Fruit fly (Drosophila melanogaster) whole organism, prepupa: ENCODE data around the gene CkIIbeta.

Experiments used
- Blimp-1 ChIP-seq: fragments of 200-800 bp; sonication (Bioruptor generic); optimal IDR thresholded peaks from 3 replicates; lab custom pipeline; 2017; ENCODE audit warnings: missing biosample characterization, missing genetic modification characterization, mild to moderate bottlenecking, moderate library complexity, missing genetic modification reagents
- CG10669 ChIP-seq: fragments of 200-800 bp; sonication (Bioruptor generic); optimal IDR thresholded peaks from 3 replicates; lab custom pipeline; 2018; ENCODE audit warnings: missing biosample characterization, mild to moderate bottlenecking, missing genetic modification characterization, moderate library complexity
- CG11294 ChIP-seq: fragments of 200-800 bp; sonication (Bioruptor generic); IDR thresholded peaks from 2 replicates; pipeline ENCODE4 v1.3.6; 2022; ENCODE audit warnings: missing biosample characterization, missing genetic modification characterization
- CG11762 ChIP-seq: fragments of 200-800 bp; sonication (Bioruptor generic); optimal IDR thresholded peaks from 3 replicates; lab custom pipeline; 2016; ENCODE audit warnings: missing biosample characterization, missing genetic modification characterization; ENCODE audit not compliant: insufficient read depth
- CG11902 ChIP-seq: fragments of 200-800 bp; sonication (Bioruptor generic); optimal IDR thresholded peaks from 3 replicates; lab custom pipeline; 2016; ENCODE audit warnings: missing biosample characterization, missing genetic modification characterization
- CG15336 ChIP-seq: fragments of 200-800 bp; sonication (Bioruptor generic); IDR thresholded peaks from 2 replicates; pipeline ENCODE4 v1.3.6; 2022; ENCODE audit warnings: missing biosample characterization, missing genetic modification characterization
- CG1621 ChIP-seq: fragments of 200-800 bp; sonication (Bioruptor generic); optimal IDR thresholded peaks from 3 replicates; lab custom pipeline; 2018; ENCODE audit warnings: missing biosample characterization, mild to moderate bottlenecking, missing genetic modification characterization
- CG16779 ChIP-seq: fragments of 200-800 bp; sonication (Bioruptor generic); optimal IDR thresholded peaks from 3 replicates; lab custom pipeline; 2017; ENCODE audit warnings: missing biosample characterization, mild to moderate bottlenecking, missing genetic modification characterization
- CG3032 ChIP-seq: fragments of 200-800 bp; optimal IDR thresholded peaks from 2 replicates; lab custom pipeline; 2019; ENCODE audit warnings: missing biosample characterization, mild to moderate bottlenecking, missing genetic modification characterization, moderate library complexity
- CG31627 ChIP-seq: fragments of 200-800 bp; sonication (Bioruptor generic); optimal IDR thresholded peaks from 3 replicates; lab custom pipeline; 2016; ENCODE audit warnings: missing biosample characterization, missing genetic modification characterization
- CG32006 ChIP-seq: fragments of 200-800 bp; sonication (Bioruptor generic); optimal IDR thresholded peaks from 3 replicates; lab custom pipeline; 2017; ENCODE audit warnings: missing biosample characterization, mild to moderate bottlenecking, missing genetic modification characterization
- CG34406 ChIP-seq: fragments of 200-800 bp; sonication (Bioruptor generic); optimal IDR thresholded peaks from 3 replicates; lab custom pipeline; 2016; ENCODE audit warnings: missing biosample characterization, missing genetic modification characterization
- CG3919 ChIP-seq: fragments of 200-800 bp; sonication (Bioruptor generic); optimal IDR thresholded peaks from 3 replicates; lab custom pipeline; 2016; ENCODE audit warnings: missing biosample characterization, missing genetic modification characterization
- CG4318 ChIP-seq: fragments of 200-800 bp; sonication (Bioruptor generic); optimal IDR thresholded peaks from 3 replicates; lab custom pipeline; 2017; ENCODE audit warnings: missing biosample characterization, mild to moderate bottlenecking, missing genetic modification characterization
- CG6792 ChIP-seq: fragments of 200-800 bp; sonication (Bioruptor generic); optimal IDR thresholded peaks from 3 replicates; lab custom pipeline; 2016; ENCODE audit warnings: missing biosample characterization, missing genetic modification characterization
- CG6854 ChIP-seq: fragments of 200-800 bp; sonication (Bioruptor generic); optimal IDR thresholded peaks from 2 replicates; lab custom pipeline; 2017; ENCODE audit warnings: missing biosample characterization, mild to moderate bottlenecking, missing genetic modification characterization
- CG8632 ChIP-seq: fragments of 200-800 bp; sonication (Bioruptor generic); optimal IDR thresholded peaks from 3 replicates; lab custom pipeline; 2016; ENCODE audit warnings: missing biosample characterization, missing genetic modification characterization
- Eip78C ChIP-seq: fragments of 200-800 bp; sonication (Bioruptor generic); peaks from one replicate; lab custom pipeline; 2016; ENCODE audit warnings: missing biosample characterization, missing genetic modification characterization
- Eip93F ChIP-seq: fragments of 200-800 bp; sonication (Bioruptor generic); optimal IDR thresholded peaks from 2 replicates; lab custom pipeline; 2016; ENCODE audit warnings: missing biosample characterization, mild to moderate bottlenecking, missing genetic modification characterization
- Ets21C ChIP-seq: fragments of 200-800 bp; sonication (Bioruptor generic); optimal IDR thresholded peaks from 3 replicates; lab custom pipeline; 2016; ENCODE audit warnings: missing biosample characterization, missing genetic modification characterization
- Gug ChIP-seq: fragments of 200-800 bp; sonication (Bioruptor generic); IDR thresholded peaks from 2 replicates; pipeline ENCODE4 v1.3.6; 2022; ENCODE audit warnings: missing biosample characterization, missing genetic modification characterization
- Hr38 ChIP-seq: sonication (Bioruptor generic); optimal IDR thresholded peaks from 2 replicates; lab custom pipeline; 2016; ENCODE audit warnings: missing biosample characterization, missing genetic modification characterization
- Hr39 ChIP-seq: fragments of 200-800 bp; sonication (Bioruptor generic); optimal IDR thresholded peaks from 2 replicates; lab custom pipeline; 2016; ENCODE audit warnings: missing biosample characterization, missing genetic modification characterization
- Hr4 ChIP-seq: fragments of 200-800 bp; sonication (Bioruptor generic); optimal IDR thresholded peaks from 3 replicates; lab custom pipeline; 2016; ENCODE audit warnings: missing biosample characterization, missing genetic modification characterization
- Lpt ChIP-seq: fragments of 200-800 bp; sonication (Bioruptor generic); optimal IDR thresholded peaks from 3 replicates; lab custom pipeline; 2016; ENCODE audit warnings: missing biosample characterization, missing genetic modification characterization
- Met ChIP-seq: fragments of 200-800 bp; sonication (Bioruptor generic); optimal IDR thresholded peaks from 3 replicates; lab custom pipeline; 2016; ENCODE audit warnings: missing biosample characterization, missing genetic modification characterization
- OdsH ChIP-seq: fragments of 200-800 bp; sonication (Bioruptor generic); optimal IDR thresholded peaks from 3 replicates; lab custom pipeline; 2016; ENCODE audit warnings: missing biosample characterization, missing genetic modification characterization
- Smox ChIP-seq: fragments of 200-800 bp; sonication (Bioruptor generic); optimal IDR thresholded peaks from 3 replicates; lab custom pipeline; 2016; ENCODE audit warnings: missing biosample characterization, missing genetic modification characterization
- Sox102F ChIP-seq: fragments of 200-800 bp; sonication (Bioruptor generic); optimal IDR thresholded peaks from 2 replicates; lab custom pipeline; 2016; ENCODE audit warnings: missing biosample characterization, mild to moderate bottlenecking, missing genetic modification characterization
- Sox14 ChIP-seq: fragments of 200-800 bp; sonication (Bioruptor generic); optimal IDR thresholded peaks from 3 replicates; lab custom pipeline; 2016; ENCODE audit warnings: missing biosample characterization, missing genetic modification characterization
- Sox15 ChIP-seq: fragments of 200-800 bp; sonication (Bioruptor generic); optimal IDR thresholded peaks from 3 replicates; lab custom pipeline; 2016; ENCODE audit warnings: missing biosample characterization, missing genetic modification characterization
- achi ChIP-seq: fragments of 200-800 bp; sonication (Bioruptor generic); optimal IDR thresholded peaks from 3 replicates; lab custom pipeline; 2016; ENCODE audit warnings: missing biosample characterization, missing genetic modification characterization
- acj6 ChIP-seq: fragments of 200-800 bp; sonication (Bioruptor generic); optimal IDR thresholded peaks from 3 replicates; lab custom pipeline; 2016; ENCODE audit warnings: missing biosample characterization, missing genetic modification characterization
- dsx ChIP-seq: fragments of 200-800 bp; optimal IDR thresholded peaks from 3 replicates; lab custom pipeline; 2019; ENCODE audit warnings: missing biosample characterization, mild to moderate bottlenecking, missing genetic modification characterization, moderate library complexity; ENCODE audit not compliant: poor library complexity, severe bottlenecking
- eg ChIP-seq: fragments of 200-800 bp; sonication (Bioruptor generic); IDR thresholded peaks from 3 replicates; pipeline ENCODE4 v1.3.6; 2022; ENCODE audit warnings: missing biosample characterization, missing genetic modification characterization
- esn ChIP-seq: fragments of 200-800 bp; sonication (Bioruptor generic); optimal IDR thresholded peaks from 2 replicates; lab custom pipeline; 2016; ENCODE audit warnings: missing biosample characterization, mild to moderate bottlenecking, missing genetic modification characterization, moderate library complexity
- fd59A ChIP-seq: fragments of 200-800 bp; sonication (Bioruptor generic); optimal IDR thresholded peaks from 2 replicates; lab custom pipeline; 2017; ENCODE audit warnings: missing biosample characterization, mild to moderate bottlenecking, missing genetic modification characterization, missing genetic modification reagents
- net ChIP-seq: fragments of 200-800 bp; sonication (Bioruptor generic); optimal IDR thresholded peaks from 3 replicates; lab custom pipeline; 2016; ENCODE audit warnings: missing biosample characterization, missing genetic modification characterization
- pdm3 ChIP-seq: fragments of 200-800 bp; sonication (Bioruptor generic); optimal IDR thresholded peaks from 3 replicates; lab custom pipeline; 2016; ENCODE audit warnings: missing biosample characterization, missing genetic modification characterization
- salr ChIP-seq, 2 experiments: fragments of 200-800 bp; sonication (Bioruptor generic); optimal IDR thresholded peaks; 3 replicates each; lab custom pipeline; 2016 to 2018; ENCODE audit warnings: missing biosample characterization in 2 of 2, missing genetic modification characterization in 2 of 2, mild to moderate bottlenecking in 1 of 2
- spab ChIP-seq: fragments of 200-800 bp; sonication (Bioruptor generic); optimal IDR thresholded peaks from 2 replicates; lab custom pipeline; 2017; ENCODE audit warnings: missing biosample characterization, mild to moderate bottlenecking, missing genetic modification characterization, missing genetic modification reagents
- ss ChIP-seq, 2 experiments: fragments of 200-800 bp; sonication (Bioruptor generic); optimal IDR thresholded peaks; 2 replicates in 1 of 2; 3 replicates in 1 of 2; lab custom pipeline; 2017 to 2018; ENCODE audit warnings: mild to moderate bottlenecking in 2 of 2, missing biosample characterization in 2 of 2, missing genetic modification characterization in 2 of 2, moderate library complexity in 1 of 2
- vri ChIP-seq: fragments of 200-800 bp; sonication (Bioruptor generic); optimal IDR thresholded peaks from 3 replicates; lab custom pipeline; 2016; ENCODE audit warnings: missing biosample characterization, mild to moderate bottlenecking, missing genetic modification characterization

The CkIIbeta gene

dm6 chrX:11775987-11776587, 16.2 kb upstream of the CkIIbeta start (continued):
- peak; percentile 94 for TF ChIP-seq CG15336 (GFP tag; lab: Robert Waterston, UW)
- peak; percentile 95 for TF ChIP-seq Smox (GFP tag; lab: Kevin White, UChicago)
- peak; percentile 93 for TF ChIP-seq CG11902
- peak; percentile 88 for TF ChIP-seq Hr4 (GFP tag; lab: Kevin White, UChicago)
- TF ChIP-seq Lpt (GFP tag; lab: Kevin White, UChicago), result peak; percentile 93
- TF ChIP-seq acj6 (GFP tag; lab: Kevin White, UChicago), result peak; percentile 94
- TF ChIP-seq net (GFP tag; lab: Kevin White, UChicago), result peak; percentile 91
- TF ChIP-seq achi (GFP tag; lab: Kevin White, UChicago), result peak; percentile 94
- TF ChIP-seq CG6792 (GFP tag; lab: Kevin White, UChicago), result peak; percentile 97
- TF ChIP-seq Hr38 (GFP tag; lab: Kevin White, UChicago), result no peak
- peak; percentile 90 for TF ChIP-seq Blimp-1 (GFP tag; lab: Kevin White, UChicago)
- peak; percentile 96 for TF ChIP-seq Hr39 (GFP tag; lab: Kevin White, UChicago)
- peak; percentile 92 for TF ChIP-seq eg (GFP tag; lab: Robert Waterston, UW)
- TF ChIP-seq Sox15 (GFP tag; lab: Kevin White, UChicago), result peak; percentile 93
- TF ChIP-seq Sox102F (GFP tag; lab: Kevin White, UChicago), result peak; percentile 95
- peak; percentile 94 for TF ChIP-seq CG3032 (tag; lab: Kevin White, UChicago)
- TF ChIP-seq CG3919 (GFP tag; lab: Kevin White, UChicago), result peak; percentile 96
- peak; percentile 84 for TF ChIP-seq vri (GFP tag; lab: Kevin White, UChicago)
- TF ChIP-seq CG11294 (GFP tag; lab: Robert Waterston, UW), result peak; percentile 70

- TF ChIP-seq Eip78C (GFP tag; lab: Kevin White, UChicago) (peak; percentile 34), spab (GFP tag; lab: Kevin White, UChicago) (no peak), CG3919 (GFP tag; lab: Kevin White, UChicago) (peak; percentile 51)
Measured at dm6 chrX:11778734-11779220, 13.6 kb upstream of the CkIIbeta start, which contains the start of gene dy. dy (minus strand) TSS chrX:11778784.

- TF ChIP-seq CG6792 (GFP tag; lab: Kevin White, UChicago) (no peak), CG31627 (no peak), OdsH (GFP tag; lab: Kevin White, UChicago) (no peak), Eip93F (no peak), CG4318 (GFP tag; lab: Kevin White, UChicago) (no peak), Sox15 (GFP tag; lab: Kevin White, UChicago) (no peak), net (GFP tag; lab: Kevin White, UChicago) (no peak), Smox (GFP tag; lab: Kevin White, UChicago) (no peak), CG3919 (GFP tag; lab: Kevin White, UChicago) (no peak), dsx (peak; percentile 23), CG3032 (tag; lab: Kevin White, UChicago) (no peak), CG32006 (GFP tag; lab: Kevin White, UChicago) (peak; percentile 4), esn (GFP tag; lab: Kevin White, UChicago) (no peak), acj6 (GFP tag; lab: Kevin White, UChicago) (no peak), Sox102F (GFP tag; lab: Kevin White, UChicago) (no peak), vri (GFP tag; lab: Kevin White, UChicago) (no peak), Met (GFP tag; lab: Kevin White, UChicago) (no peak), CG11762 (GFP tag; lab: Kevin White, UChicago) (no peak), CG16779 (tag; lab: Kevin White, UChicago) (no peak), pdm3 (GFP tag; lab: Kevin White, UChicago) (no peak), CG6854 (GFP tag; lab: Kevin White, UChicago) (no peak), CG10669 (no peak), Lpt (GFP tag; lab: Kevin White, UChicago) (no peak), CG1621 (tag; lab: Kevin White, UChicago) (no peak), salr (GFP tag; optimal IDR thresholded peaks at IDR 0.05; lab: Kevin White, UChicago) (no peak), ss (GFP tag; optimal IDR thresholded peaks at IDR 0.05; lab: Kevin White, UChicago) (peak; percentile 53 to 76), CG34406 (GFP tag; lab: Kevin White, UChicago) (no peak), CG11902 (no peak), Ets21C (GFP tag; lab: Kevin White, UChicago) (no peak), Gug (no peak), Blimp-1 (GFP tag; lab: Kevin White, UChicago) (no peak), fd59A (GFP tag; lab: Kevin White, UChicago) (no peak), CG8632 (GFP tag; lab: Kevin White, UChicago) (no peak), Hr39 (GFP tag; lab: Kevin White, UChicago) (no peak), spab (GFP tag; lab: Kevin White, UChicago) (peak; percentile 39), Sox14 (GFP tag; lab: Kevin White, UChicago) (no peak)
Measured at dm6 chrX:11784997-11785396, 7.3 kb upstream of the CkIIbeta start.
